Fruit fly (Drosophila melanogaster) whole organism, adult: ENCODE results near the gene Mpc1.
A peak's percentile ranks its signal among the peaks of the same experiment; 100 is the strongest.

Experiments
- CG5204 ChIP-seq: fragments of 200-800 bp; sonication (Bioruptor generic); optimal IDR thresholded peaks from 2 replicates; lab custom pipeline; 2016; ENCODE audit warnings: missing biosample characterization, missing genetic modification characterization
- cic ChIP-seq: fragments of 200-800 bp; sonication (Bioruptor generic); optimal IDR thresholded peaks from 2 replicates; lab custom pipeline; 2017; ENCODE audit warnings: missing biosample characterization, mild to moderate bottlenecking, missing genetic modification characterization, moderate library complexity
- cnc ChIP-seq, 2 experiments: fragments of >200 bp; optimal IDR thresholded peaks; 2 replicates each; lab custom pipeline; 2017
- kay ChIP-seq: fragments of 200-800 bp; sonication (Bioruptor generic); peaks from one replicate; lab custom pipeline; 2016; ENCODE audit warnings: missing biosample characterization, missing genetic modification characterization, borderline replicate concordance
- tj ChIP-seq: fragments of 200-800 bp; sonication (Bioruptor generic); optimal IDR thresholded peaks from 3 replicates; lab custom pipeline; 2017; ENCODE audit warnings: missing biosample characterization, mild to moderate bottlenecking, missing genetic modification characterization, moderate library complexity

DNA sequence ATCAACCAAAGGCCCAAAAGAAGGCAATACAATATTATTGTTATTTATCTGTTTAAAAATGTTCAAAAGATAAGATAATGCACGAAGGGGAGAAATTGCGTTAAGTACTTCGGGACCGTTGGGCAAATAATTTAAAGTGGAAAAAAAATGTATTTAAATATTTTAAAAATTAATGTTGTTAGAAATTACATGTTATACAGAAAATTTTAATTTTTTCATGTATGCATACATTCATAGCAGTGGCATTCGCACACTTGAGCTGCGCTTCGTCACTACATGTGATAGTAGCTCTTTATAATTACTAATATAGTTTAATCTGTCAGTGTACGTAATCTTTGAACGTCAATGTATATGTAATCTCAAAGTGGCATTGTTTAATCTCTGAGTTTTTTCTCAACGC, 33.2 kb downstream of the Mpc1 start:
- TF ChIP-seq CG5204 (GFP tag; lab: Kevin White, UChicago) (no peak), cnc (optimal IDR thresholded peaks at IDR 0.05; lab: Kevin White, UChicago) (no peak), cic (no peak), kay (GFP tag; lab: Kevin White, UChicago) (peak; percentile 44), tj (GFP tag; lab: Kevin White, UChicago) (no peak)
